Worm (Caenorhabditis elegans) whole organism, L4 larva: ENCODE measurements around the gene H02F09.3.

Experiments
- F49E8.2 ChIP-seq: sonication (generic microtip); optimal IDR thresholded peaks from 2 replicates; lab custom pipeline; 2016; ENCODE audit warnings: missing compliant biosample characterization, mild to moderate bottlenecking, missing genetic modification characterization, borderline replicate concordance
- Y48G9A.11 ChIP-seq: fragments of 200-800 bp; sonication (Bioruptor generic); IDR thresholded peaks from 2 replicates; pipeline ENCODE4 v1.3.6; 2022; ENCODE audit warnings: missing genetic modification reagents, missing genetic modification characterization, missing compliant biosample characterization
- ceh-20 ChIP-seq: fragments of 200-800 bp; sonication (Bioruptor generic); IDR thresholded peaks from 2 replicates; pipeline ENCODE4 v1.3.6; 2022; ENCODE audit warnings: missing genetic modification reagents, missing genetic modification characterization, missing compliant biosample characterization
- ceh-32 ChIP-seq: sonication (generic microtip); optimal IDR thresholded peaks from 2 replicates; lab custom pipeline; 2016; ENCODE audit warnings: mild to moderate bottlenecking, missing genetic modification characterization, missing compliant biosample characterization; ENCODE audit not compliant: poor library complexity
- ceh-82 ChIP-seq: sonication (generic microtip); optimal IDR thresholded peaks from 2 replicates; lab custom pipeline; 2017; ENCODE audit warnings: missing biosample characterization, missing genetic modification characterization
- ces-1 ChIP-seq: fragments of 150-350 bp; sonication (generic microtip); optimal IDR thresholded peaks from 4 replicates; lab custom pipeline; 2014; ENCODE audit warnings: missing biosample characterization, missing genetic modification reagents, missing genetic modification characterization
- dmd-6 ChIP-seq: fragments of 200-800 bp; sonication (Bioruptor generic); IDR thresholded peaks from 2 replicates; pipeline ENCODE4 v1.3.6; 2022; ENCODE audit warnings: missing genetic modification reagents, missing genetic modification characterization, missing compliant biosample characterization
- dpl-1 ChIP-seq: fragments of 150-350 bp; optimal IDR thresholded peaks from 2 replicates; lab custom pipeline; 2014; ENCODE audit warnings: missing biosample characterization, missing genetic modification reagents, missing genetic modification characterization
- duxl-1 ChIP-seq: sonication (generic microtip); optimal IDR thresholded peaks from 2 replicates; lab custom pipeline; 2016; ENCODE audit warnings: mild to moderate bottlenecking, missing genetic modification characterization, moderate library complexity, missing compliant biosample characterization; ENCODE audit not compliant: poor library complexity
- egl-43 ChIP-seq: fragments of 200-800 bp; sonication (Bioruptor generic); IDR thresholded peaks from 2 replicates; pipeline ENCODE4 v1.3.6; 2022; ENCODE audit warnings: missing genetic modification reagents, missing genetic modification characterization, missing compliant biosample characterization
- fkh-10 ChIP-seq: fragments of 150-350 bp; optimal IDR thresholded peaks from 2 replicates; lab custom pipeline; 2014; ENCODE audit warnings: missing biosample characterization, missing genetic modification reagents, missing genetic modification characterization
- hlh-30 ChIP-seq: sonication (generic microtip); optimal IDR thresholded peaks from 2 replicates; lab custom pipeline; 2017; ENCODE audit warnings: antibody characterized with exemption, mild to moderate bottlenecking, missing genetic modification characterization, missing compliant biosample characterization; ENCODE audit not compliant: insufficient read depth
- lin-38 ChIP-seq: fragments of 200-800 bp; sonication (Bioruptor generic); IDR thresholded peaks from 2 replicates; pipeline ENCODE4 v1.3.6; 2022; ENCODE audit warnings: missing genetic modification reagents, missing genetic modification characterization, missing compliant biosample characterization
- lin-39 ChIP-seq: fragments of 150-350 bp; optimal IDR thresholded peaks from 2 replicates; lab custom pipeline; 2014; ENCODE audit warnings: missing biosample characterization, missing genetic modification reagents, missing genetic modification characterization
- lir-3 ChIP-seq: sonication (generic microtip); optimal IDR thresholded peaks from 2 replicates; lab custom pipeline; 2016; ENCODE audit warnings: mild to moderate bottlenecking, missing genetic modification characterization, missing compliant biosample characterization
- lsy-2 ChIP-seq, 2 experiments: fragments of 150-350 bp in 1 of 2; sonication (generic microtip) in 1 of 2; optimal IDR thresholded peaks; 2 replicates each; lab custom pipeline; 2014 to 2017; ENCODE audit warnings: missing biosample characterization in 2 of 2, missing genetic modification characterization in 2 of 2
- nhr-102 ChIP-seq: sonication (generic microtip); optimal IDR thresholded peaks from 2 replicates; lab custom pipeline; 2016; ENCODE audit warnings: mild to moderate bottlenecking, missing genetic modification characterization, moderate library complexity, missing compliant biosample characterization
- nhr-111 ChIP-seq: fragments of 200-800 bp; sonication (Bioruptor generic); optimal IDR thresholded peaks from 2 replicates; lab custom pipeline; 2018; ENCODE audit warnings: mild to moderate bottlenecking, missing genetic modification characterization, missing compliant biosample characterization
- nhr-28 ChIP-seq: fragments of 150-350 bp; optimal IDR thresholded peaks from 2 replicates; lab custom pipeline; 2014; ENCODE audit warnings: missing biosample characterization, missing genetic modification characterization
- nhr-41 ChIP-seq: fragments of 200-800 bp; sonication (Bioruptor generic); IDR thresholded peaks from 2 replicates; pipeline ENCODE4 v1.3.6; 2022; ENCODE audit warnings: missing genetic modification reagents, missing genetic modification characterization, missing compliant biosample characterization
- pha-4 ChIP-seq, 2 experiments: fragments of 150-350 bp in 1 of 2; fragments of 200-800 bp in 1 of 2; sonication (Bioruptor generic) in 1 of 2; IDR thresholded peaks in 1 of 2; optimal IDR thresholded peaks in 1 of 2; 2 replicates each; pipeline versions ENCODE4 v1.3.6 to Lab custom; 2014 to 2022; ENCODE audit warnings: missing genetic modification characterization in 2 of 2, missing genetic modification reagents in 2 of 2, missing biosample characterization in 1 of 2, missing compliant biosample characterization in 1 of 2
- php-3 ChIP-seq: fragments of 200-800 bp; sonication (Bioruptor generic); IDR thresholded peaks from 2 replicates; pipeline ENCODE4 v1.3.6; 2022; ENCODE audit warnings: missing genetic modification reagents, missing genetic modification characterization, missing compliant biosample characterization
- pqm-1 ChIP-seq: sonication (generic microtip); optimal IDR thresholded peaks from 2 replicates; lab custom pipeline; 2017; ENCODE audit warnings: missing biosample characterization, missing genetic modification characterization
- saeg-2 ChIP-seq: fragments of 200-800 bp; sonication (Bioruptor generic); IDR thresholded peaks from 2 replicates; pipeline ENCODE4 v1.3.6; 2022; ENCODE audit warnings: missing genetic modification reagents, missing genetic modification characterization, missing compliant biosample characterization
- set-16 ChIP-seq: fragments of 200-800 bp; sonication (Bioruptor generic); IDR thresholded peaks from 2 replicates; pipeline ENCODE4 v1.3.6; 2022; ENCODE audit warnings: missing genetic modification reagents, missing genetic modification characterization, missing compliant biosample characterization
- skn-1 ChIP-seq: fragments of 150-350 bp; optimal IDR thresholded peaks from 2 replicates; lab custom pipeline; 2014; ENCODE audit warnings: missing biosample characterization, missing genetic modification characterization
- snpc-4 ChIP-seq: fragments of 150-350 bp; optimal IDR thresholded peaks from 2 replicates; lab custom pipeline; 2014; ENCODE audit warnings: missing biosample characterization, missing genetic modification characterization
- tag-97 ChIP-seq: fragments of 200-800 bp; sonication (Bioruptor generic); IDR thresholded peaks from 2 replicates; pipeline ENCODE4 v1.3.6; 2022; ENCODE audit warnings: missing genetic modification characterization, missing compliant biosample characterization
- unc-62 ChIP-seq, 3 experiments: fragments of 150-350 bp in 1 of 3; sonication (generic microtip); optimal IDR thresholded peaks in 2 of 3; peaks in 1 of 3; 1 replicate in 1 of 3; 2 replicates in 2 of 3; lab custom pipeline; 2014 to 2017; ENCODE audit warnings: missing biosample characterization in 3 of 3, missing genetic modification characterization in 3 of 3, missing genetic modification reagents in 3 of 3, missing genotype in 1 of 3
- zip-2 ChIP-seq: fragments of 150-350 bp; optimal IDR thresholded peaks from 2 replicates; lab custom pipeline; 2014; ENCODE audit warnings: missing biosample characterization, missing genetic modification characterization

Gene H02F09.3

ce11 chrX:1601563-1601962 is 33.1 kb downstream of the H02F09.3 start:
- no peak for TF ChIP-seq F49E8.2
- no peak for TF ChIP-seq skn-1 (tag; lab: Kevin White, UChicago)
- TF ChIP-seq lsy-2 (tag; optimal IDR thresholded peaks at IDR 0.05; lab: Kevin White, UChicago) = no peak
- no peak for TF ChIP-seq lin-38 (GFP tag; lab: Robert Waterston, UW)
- TF ChIP-seq ces-1 (GFP tag; lab: Kevin White, UChicago) = peak; percentile 35
- peak in 1 of 2 experiments; percentile 52 for TF ChIP-seq unc-62 (GFP tag; optimal IDR thresholded peaks at IDR 0.05 in 1 of 2; lab: Kevin White, UChicago)
- TF ChIP-seq unc-62 (tag; optimal IDR thresholded peaks at IDR 0.05; lab: Kevin White, UChicago) = no peak

ce11 chrX:1602548-1602947 is 34.1 kb downstream of the H02F09.3 start:
- TF ChIP-seq ceh-82 (tag; lab: Kevin White, UChicago) = no peak
- TF ChIP-seq nhr-111 (GFP tag; lab: Kevin White, UChicago) = peak; percentile 1
- TF ChIP-seq set-16 (GFP tag; lab: Robert Waterston, UW) = 0 out of 2 replicates have a peak, but pooled peaks have one; percentile 3
- TF ChIP-seq, all 104 proteins: peak for 2

- TF ChIP-seq skn-1 (tag; lab: Kevin White, UChicago) = no peak
- no peak for TF ChIP-seq nhr-41 (GFP tag; lab: Robert Waterston, UW)
- no peak for TF ChIP-seq nhr-102
- no peak for TF ChIP-seq ceh-32
- no peak for TF ChIP-seq Y48G9A.11 (GFP tag; lab: Robert Waterston, UW)
- TF ChIP-seq snpc-4 (tag; lab: Kevin White, UChicago) = no peak
- TF ChIP-seq pha-4 (GFP tag; IDR thresholded peaks at IDR 0.05; lab: Robert Waterston, UW) = peak; percentile 25; the same call in 1 of the 2 replicates
- TF ChIP-seq pha-4 (tag; optimal IDR thresholded peaks at IDR 0.05; lab: Kevin White, UChicago) = no peak
- peak; percentile 84 for TF ChIP-seq set-16 (GFP tag; lab: Robert Waterston, UW)
- TF ChIP-seq dmd-6 (GFP tag; lab: Robert Waterston, UW) = no peak
- TF ChIP-seq lin-39 (tag; lab: Kevin White, UChicago) = no peak
These were observed 34.5 kb downstream of the H02F09.3 start for ce11 chrX:1603027-1603426.

- TF ChIP-seq saeg-2 (GFP tag; lab: Robert Waterston, UW) (no peak), zip-2 (tag; lab: Kevin White, UChicago) (no peak), nhr-28 (tag; lab: Kevin White, UChicago) (peak; percentile 19), pqm-1 (peak; percentile 74), dmd-6 (GFP tag; lab: Robert Waterston, UW) (peak; percentile 36), php-3 (GFP tag; lab: Robert Waterston, UW) (0 out of 2 replicates have a peak, but pooled peaks have one; percentile 20)
These were observed 35.2 kb downstream of the H02F09.3 start for ce11 chrX:1603709-1604108.

ce11 chrX:1604606-1605005 is 36.1 kb downstream of the H02F09.3 start, which contains the start of gene H11E01.3:
Gene H11E01.3, plus strand, starts transcription at chrX:1604906.
- TF ChIP-seq fkh-10 (no peak), tag-97 (no peak), dpl-1 (GFP tag; lab: Kevin White, UChicago) (no peak), lir-3 (tag; lab: Kevin White, UChicago) (no peak), hlh-30 (tag; lab: Kevin White, UChicago) (no peak)

- TF ChIP-seq ceh-20 (no peak), egl-43 (peak; percentile 55; the same call in 1 of the 2 replicates), duxl-1 (tag; lab: Kevin White, UChicago) (no peak), unc-62 (GFP tag; optimal IDR thresholded peaks at IDR 0.05 in 1 of 2; lab: Kevin White, UChicago) (peak in 1 of 2 experiments; percentile 85), unc-62 (tag; optimal IDR thresholded peaks at IDR 0.05; lab: Kevin White, UChicago) (no peak)
- TF ChIP-seq, all 104 proteins: peak for 2
These were observed 44.5 kb downstream of the H02F09.3 start for ce11 chrX:1612948-1613347.
